Worm (Caenorhabditis elegans): Measurements from ENCODE around the gene F23B12.7.

DNA sequence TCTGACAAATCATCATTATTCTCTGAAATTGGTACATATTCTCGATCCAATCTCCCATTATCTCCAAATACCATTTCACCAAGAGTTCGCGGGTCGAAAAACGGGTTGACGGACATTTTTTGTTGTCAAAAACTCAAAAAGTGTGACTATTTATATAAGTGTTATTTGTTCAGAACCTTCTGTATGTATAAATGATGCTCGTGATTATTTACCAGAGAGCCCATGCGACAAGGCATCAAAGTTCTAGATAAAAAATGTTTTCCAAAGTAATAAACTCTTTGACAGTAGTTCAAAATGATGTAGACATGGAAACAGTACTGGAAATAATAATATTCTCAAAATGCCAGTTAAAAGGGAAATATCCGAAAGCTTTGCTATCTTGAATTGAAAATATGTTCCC is 13.2 kb downstream of the F23B12.7 start:
- TF ChIP-seq attf-4 (tag; optimal IDR thresholded peaks at IDR 0.05) (no peak), ztf-11 (tag; optimal IDR thresholded peaks at IDR 0.05) (no peak), nhr-6 (tag; optimal IDR thresholded peaks at IDR 0.05) (no peak), lsy-2 (tag; optimal IDR thresholded peaks at IDR 0.05) (no peak), mdl-1 (tag; optimal IDR thresholded peaks at IDR 0.05) (no peak), D1046.2 (GFP tag; IDR thresholded peaks at IDR 0.05) (no peak), jun-1 (tag; optimal IDR thresholded peaks at IDR 0.05) (no peak), fkh-10 (GFP tag; optimal IDR thresholded peaks at IDR 0.05) (no peak), dve-1 (tag; optimal IDR thresholded peaks at IDR 0.05; ENCODE audit: insufficient read depth) (no peak), lir-3 (tag; optimal IDR thresholded peaks at IDR 0.05) (no peak), ceh-20 (GFP tag; IDR thresholded peaks at IDR 0.05) (no peak), lin-15B (tag; optimal IDR thresholded peaks at IDR 0.05) (no peak), aha-1 (tag) (peak; percentile 71), snpc-4 (tag; optimal IDR thresholded peaks at IDR 0.05) (no peak)

Measured in whole organism, L4 larva.